Fruit fly (Drosophila melanogaster) whole organism, embryonic: ENCODE data around the gene lbl.

Source experiments
- Atf3 ChIP-seq: fragments of 200-800 bp; sonication (Bioruptor generic); optimal IDR thresholded peaks from 3 replicates; lab custom pipeline; 2016; ENCODE audit warnings: missing biosample characterization, missing genetic modification characterization
- CG10147 ChIP-seq: fragments of 200-800 bp; sonication (Bioruptor generic); optimal IDR thresholded peaks from 2 replicates; lab custom pipeline; 2019; ENCODE audit warnings: missing biosample characterization, mild to moderate bottlenecking, missing genetic modification characterization, moderate library complexity
- CG10209 ChIP-seq: fragments of 200-800 bp; sonication (Bioruptor generic); optimal IDR thresholded peaks from 3 replicates; lab custom pipeline; 2017; ENCODE audit warnings: missing biosample characterization, mild to moderate bottlenecking, missing genetic modification characterization, missing genetic modification reagents
- CG12071 ChIP-seq: fragments of 200-800 bp; sonication (Bioruptor generic); optimal IDR thresholded peaks from 3 replicates; lab custom pipeline; 2018; ENCODE audit warnings: missing biosample characterization, mild to moderate bottlenecking, missing genetic modification characterization
- CG12155 ChIP-seq: fragments of 200-800 bp; sonication (Bioruptor generic); optimal IDR thresholded peaks from 3 replicates; lab custom pipeline; 2016; ENCODE audit warnings: missing biosample characterization, missing genetic modification characterization
- CG12219 ChIP-seq: fragments of 200-800 bp; sonication (Bioruptor generic); optimal IDR thresholded peaks from 3 replicates; lab custom pipeline; 2018; ENCODE audit warnings: missing biosample characterization, mild to moderate bottlenecking, missing genetic modification characterization
- CG12659 ChIP-seq: fragments of 200-800 bp; sonication (Bioruptor generic); optimal IDR thresholded peaks from 3 replicates; lab custom pipeline; 2017; ENCODE audit warnings: mild to moderate bottlenecking, missing biosample characterization, missing genetic modification reagents, missing genetic modification characterization
- CG12942 ChIP-seq: fragments of 200-800 bp; sonication (Bioruptor generic); optimal IDR thresholded peaks from 3 replicates; lab custom pipeline; 2016; ENCODE audit warnings: missing biosample characterization, missing genetic modification characterization
- CG14014 ChIP-seq: fragments of 200-800 bp; sonication (Bioruptor generic); IDR thresholded peaks from 2 replicates; pipeline ENCODE4 v1.3.6; 2022; ENCODE audit warnings: missing biosample characterization, missing genetic modification characterization
- CG14050 ChIP-seq: fragments of 200-800 bp; sonication (Bioruptor generic); IDR thresholded peaks from 3 replicates; pipeline ENCODE4 v1.3.6; 2022; ENCODE audit warnings: missing biosample characterization, missing genetic modification characterization
- CG14710 ChIP-seq: fragments of 200-800 bp; sonication (Bioruptor generic); optimal IDR thresholded peaks from 3 replicates; lab custom pipeline; 2019; ENCODE audit warnings: missing biosample characterization, mild to moderate bottlenecking, missing genetic modification characterization, moderate library complexity
- CG14860 ChIP-seq: fragments of 200-800 bp; sonication (Bioruptor generic); IDR thresholded peaks from 3 replicates; pipeline ENCODE4 v1.3.6; 2022; ENCODE audit warnings: missing biosample characterization, missing genetic modification characterization; ENCODE audit not compliant: partially characterized antibody
- CG15696 ChIP-seq: fragments of 200-800 bp; sonication (Bioruptor generic); optimal IDR thresholded peaks from 2 replicates; lab custom pipeline; 2019; ENCODE audit warnings: missing biosample characterization, mild to moderate bottlenecking, missing genetic modification characterization, moderate library complexity
- CG1603 ChIP-seq: fragments of 200-800 bp; sonication (Bioruptor generic); optimal IDR thresholded peaks from 2 replicates; lab custom pipeline; 2019; ENCODE audit warnings: missing biosample characterization, mild to moderate bottlenecking, missing genetic modification characterization, moderate library complexity
- CG17802 ChIP-seq: fragments of 200-800 bp; sonication (Bioruptor generic); optimal IDR thresholded peaks from 2 replicates; lab custom pipeline; 2018; ENCODE audit warnings: missing biosample characterization, mild to moderate bottlenecking, missing genetic modification characterization, moderate library complexity
- CG32772 ChIP-seq: fragments of 200-800 bp; sonication (Bioruptor generic); IDR thresholded peaks from 2 replicates; pipeline ENCODE4 v1.3.6; 2022; ENCODE audit warnings: missing biosample characterization, missing genetic modification characterization
- CG3407 ChIP-seq: fragments of 200-800 bp; sonication (Bioruptor generic); optimal IDR thresholded peaks from 2 replicates; lab custom pipeline; 2018; ENCODE audit warnings: missing biosample characterization, mild to moderate bottlenecking, missing genetic modification characterization
- CG34422 ChIP-seq: fragments of 200-800 bp; sonication (Bioruptor generic); IDR thresholded peaks from 3 replicates; pipeline ENCODE4 v1.3.6; 2022; ENCODE audit warnings: missing biosample characterization, missing genetic modification characterization
- CG4404 ChIP-seq: fragments of 200-800 bp; sonication (Bioruptor generic); IDR thresholded peaks from 2 replicates; pipeline ENCODE4 v1.3.6; 2022; ENCODE audit warnings: missing biosample characterization, missing genetic modification characterization
- CG6683 ChIP-seq: fragments of 200-800 bp; sonication (Bioruptor generic); optimal IDR thresholded peaks from 2 replicates; lab custom pipeline; 2017; ENCODE audit warnings: missing biosample characterization, mild to moderate bottlenecking, missing genetic modification characterization, missing genetic modification reagents
- CG6689 ChIP-seq: fragments of 200-800 bp; sonication (Bioruptor generic); IDR thresholded peaks from 2 replicates; pipeline ENCODE4 v1.3.6; 2022; ENCODE audit warnings: missing biosample characterization, missing genetic modification characterization
- CG6765 ChIP-seq: fragments of 200-800 bp; sonication (Bioruptor generic); optimal IDR thresholded peaks from 3 replicates; lab custom pipeline; 2017; ENCODE audit warnings: missing biosample characterization, mild to moderate bottlenecking, missing genetic modification characterization
- CG7987 ChIP-seq: fragments of 200-800 bp; sonication (Bioruptor generic); optimal IDR thresholded peaks from 2 replicates; lab custom pipeline; 2018; ENCODE audit warnings: missing biosample characterization, mild to moderate bottlenecking, missing genetic modification characterization, moderate library complexity
- CG8478 ChIP-seq: fragments of >200 bp; optimal IDR thresholded peaks from 2 replicates; lab custom pipeline; 2018
- CG9609 ChIP-seq: fragments of 200-800 bp; sonication (Bioruptor generic); optimal IDR thresholded peaks from 3 replicates; lab custom pipeline; 2016; ENCODE audit warnings: missing biosample characterization, missing genetic modification characterization
- CG9817 ChIP-seq: fragments of 200-800 bp; sonication (Bioruptor generic); optimal IDR thresholded peaks from 2 replicates; lab custom pipeline; 2018; ENCODE audit warnings: missing biosample characterization, mild to moderate bottlenecking, missing genetic modification characterization, moderate library complexity
- Doc2 ChIP-seq: fragments of 200-800 bp; sonication (Bioruptor generic); IDR thresholded peaks from 2 replicates; pipeline ENCODE4 v1.3.6; 2022; ENCODE audit warnings: missing biosample characterization, missing genetic modification characterization
- HLH54F ChIP-seq: fragments of 200-800 bp; sonication (Bioruptor generic); optimal IDR thresholded peaks from 3 replicates; lab custom pipeline; 2016; ENCODE audit warnings: missing biosample characterization, missing genetic modification characterization
- Six4 ChIP-seq: fragments of 200-800 bp; sonication (Bioruptor generic); optimal IDR thresholded peaks from 2 replicates; lab custom pipeline; 2016; ENCODE audit warnings: missing biosample characterization, missing genetic modification characterization
- Sox100B ChIP-seq: fragments of 200-800 bp; sonication (Bioruptor generic); optimal IDR thresholded peaks from 3 replicates; lab custom pipeline; 2018; ENCODE audit warnings: missing biosample characterization, mild to moderate bottlenecking, missing genetic modification characterization
- TFAM ChIP-seq: fragments of 200-800 bp; sonication (Bioruptor generic); optimal IDR thresholded peaks from 2 replicates; lab custom pipeline; 2017; ENCODE audit warnings: missing biosample characterization, missing genetic modification characterization, inconsistent platforms
- bab2 ChIP-seq: fragments of 200-800 bp; sonication (Bioruptor generic); optimal IDR thresholded peaks from 2 replicates; lab custom pipeline; 2016; ENCODE audit warnings: missing biosample characterization, missing genetic modification characterization
- cad ChIP-seq: fragments of >200 bp; optimal IDR thresholded peaks from 2 replicates; lab custom pipeline; 2017; ENCODE audit warnings: missing biosample characterization, missing genetic modification characterization
- chif ChIP-seq, 2 experiments: fragments of 200-800 bp; sonication (Bioruptor generic); optimal IDR thresholded peaks; 3 replicates each; lab custom pipeline; 2016; ENCODE audit warnings: missing biosample characterization in 2 of 2, missing genetic modification characterization in 2 of 2
- disco-r ChIP-seq: fragments of 200-800 bp; sonication (Bioruptor generic); optimal IDR thresholded peaks from 2 replicates; lab custom pipeline; 2016; ENCODE audit warnings: missing biosample characterization, missing genetic modification characterization
- ftz-f1 ChIP-seq: fragments of 200-800 bp; sonication (Bioruptor generic); optimal IDR thresholded peaks from 2 replicates; lab custom pipeline; 2016; ENCODE audit warnings: missing biosample characterization, missing genetic modification characterization
- gsb ChIP-seq: fragments of 200-800 bp; sonication (Bioruptor generic); IDR thresholded peaks from 2 replicates; pipeline ENCODE4 v1.3.6; 2022; ENCODE audit warnings: missing biosample characterization, missing genetic modification characterization
- gt ChIP-seq: fragments of 200-800 bp; sonication (Bioruptor generic); IDR thresholded peaks from 2 replicates; pipeline ENCODE4 v1.3.6; 2022; ENCODE audit warnings: missing biosample characterization, missing genetic modification characterization
- hkb ChIP-seq, 2 experiments: fragments of 200-800 bp in 1 of 2; fragments of >200 bp in 1 of 2; sonication (Bioruptor generic) in 1 of 2; IDR thresholded peaks in 1 of 2; optimal IDR thresholded peaks in 1 of 2; 2 replicates each; pipeline versions ENCODE4 v1.3.6 to Lab custom; 2017 to 2022; ENCODE audit warnings: missing biosample characterization in 1 of 2, missing genetic modification characterization in 1 of 2
- jumu ChIP-seq: fragments of 200-800 bp; sonication (Bioruptor generic); optimal IDR thresholded peaks from 3 replicates; lab custom pipeline; 2016; ENCODE audit warnings: missing biosample characterization, missing genetic modification characterization
- pnt ChIP-seq: fragments of 200-800 bp; sonication (Bioruptor generic); optimal IDR thresholded peaks from 3 replicates; lab custom pipeline; 2016; ENCODE audit warnings: missing biosample characterization, missing genetic modification characterization
- pros ChIP-seq: fragments of 200-800 bp; sonication (Bioruptor generic); optimal IDR thresholded peaks from 3 replicates; lab custom pipeline; 2019; ENCODE audit warnings: missing biosample characterization, mild to moderate bottlenecking, missing genetic modification characterization, moderate library complexity
- pzg ChIP-seq: fragments of 200-800 bp; sonication (Bioruptor generic); optimal IDR thresholded peaks from 3 replicates; lab custom pipeline; 2018; ENCODE audit warnings: missing biosample characterization, mild to moderate bottlenecking, missing genetic modification characterization, moderate library complexity
- run ChIP-seq: fragments of 200-800 bp; sonication (Bioruptor generic); optimal IDR thresholded peaks from 3 replicates; lab custom pipeline; 2018; ENCODE audit warnings: missing biosample characterization, mild to moderate bottlenecking, missing genetic modification characterization
- so ChIP-seq: fragments of 200-800 bp; sonication (Bioruptor generic); IDR thresholded peaks from 3 replicates; pipeline ENCODE4 v1.3.6; 2022; ENCODE audit warnings: missing biosample characterization, missing genetic modification characterization
- sr ChIP-seq: fragments of 200-800 bp; sonication (Bioruptor generic); IDR thresholded peaks from 3 replicates; pipeline ENCODE4 v1.3.6; 2022; ENCODE audit warnings: missing biosample characterization, missing genetic modification characterization
- usp ChIP-seq: fragments of >200 bp; optimal IDR thresholded peaks from 2 replicates; lab custom pipeline; 2017; ENCODE audit warnings: missing biosample characterization, missing genetic modification characterization
- z ChIP-seq: fragments of 200-800 bp; sonication (Bioruptor generic); IDR thresholded peaks from 3 replicates; pipeline ENCODE4 v1.3.6; 2022; ENCODE audit warnings: missing biosample characterization, missing genetic modification characterization

The lbl gene

dm6 chr3R:21376331-21376761 is 57.6 kb downstream of the lbl start (continued):
- TF ChIP-seq so, result peak; percentile 11; the same call in 1 of the 3 replicates
- TF ChIP-seq CG32772 (GFP tag; lab: Robert Waterston, UW), result no peak
- TF ChIP-seq CG12155, result no peak
- TF ChIP-seq Sox100B (GFP tag; lab: Kevin White, UChicago), result no peak
- TF ChIP-seq CG14050 (GFP tag; lab: Robert Waterston, UW), result no peak

- TF ChIP-seq gt (GFP tag; lab: Robert Waterston, UW) (no peak), CG10209 (GFP tag; lab: Kevin White, UChicago) (peak; percentile 24), CG14014 (GFP tag; lab: Robert Waterston, UW) (0 out of 2 replicates have a peak, but pooled peaks have one; percentile 25), run (tag; lab: Kevin White, UChicago) (no peak), Atf3 (GFP tag; lab: Kevin White, UChicago) (no peak), CG1603 (tag; lab: Kevin White, UChicago) (peak; percentile 79), pros (GFP tag; lab: Kevin White, UChicago) (no peak), CG12659 (GFP tag; lab: Kevin White, UChicago) (peak; percentile 73), CG12219 (GFP tag; lab: Kevin White, UChicago) (no peak), CG34422 (GFP tag; lab: Robert Waterston, UW) (0 out of 3 replicates have a peak, but pooled peaks have one; percentile 39), CG17802 (peak; percentile 36), Doc2 (GFP tag; lab: Robert Waterston, UW) (no peak), TFAM (GFP tag; lab: Kevin White, UChicago) (no peak), hkb (optimal IDR thresholded peaks at IDR 0.05; lab: Kevin White, UChicago) (no peak), hkb (GFP tag; IDR thresholded peaks at IDR 0.05; lab: Robert Waterston, UW) (no peak), jumu (GFP tag; lab: Kevin White, UChicago) (no peak), sr (GFP tag; lab: Robert Waterston, UW) (0 out of 3 replicates have a peak, but pooled peaks have one; percentile 9), CG15696 (tag; lab: Kevin White, UChicago) (no peak), CG12071 (GFP tag; lab: Kevin White, UChicago) (no peak), CG6683 (GFP tag; lab: Kevin White, UChicago) (no peak), CG14860 (GFP tag; lab: Robert Waterston, UW) (no peak), CG12942 (GFP tag; lab: Kevin White, UChicago) (no peak), CG14710 (tag; lab: Kevin White, UChicago) (peak; percentile 65), pzg (GFP tag; lab: Kevin White, UChicago) (peak; percentile 85), Six4 (GFP tag; lab: Kevin White, UChicago) (no peak), disco-r (GFP tag; lab: Kevin White, UChicago) (no peak), CG10147 (peak; percentile 8), bab2 (GFP tag; lab: Kevin White, UChicago) (no peak), usp (GFP tag; lab: Kevin White, UChicago) (no peak), CG6765 (GFP tag; lab: Kevin White, UChicago) (peak; percentile 21), ftz-f1 (GFP tag; lab: Kevin White, UChicago) (peak; percentile 13), chif (GFP tag; optimal IDR thresholded peaks at IDR 0.05; lab: Kevin White, UChicago) (no peak), HLH54F (no peak), pnt (no peak), z (GFP tag; lab: Robert Waterston, UW) (no peak), gsb (GFP tag; lab: Robert Waterston, UW) (no peak), CG9609 (GFP tag; lab: Kevin White, UChicago) (no peak), cad (GFP tag; lab: Kevin White, UChicago) (no peak), CG4404 (GFP tag; lab: Robert Waterston, UW) (no peak), CG8478 (lab: Kevin White, UChicago) (no peak), CG9817 (peak; percentile 60), CG3407 (no peak), CG6689 (GFP tag; lab: Robert Waterston, UW) (no peak), CG7987 (GFP tag; lab: Kevin White, UChicago) (peak; percentile 58)
Observed at dm6 chr3R:21373403-21374326, 60.3 kb downstream of the lbl start.
